Fruit fly (Drosophila melanogaster): Measurements from ENCODE around the gene CG18787.
"Not testable (repeated sequence)": the region's sequence is repeated elsewhere in the genome, so short reads cannot be mapped to it uniquely, and the experiment has no call there.

Gene CG18787

DNA sequence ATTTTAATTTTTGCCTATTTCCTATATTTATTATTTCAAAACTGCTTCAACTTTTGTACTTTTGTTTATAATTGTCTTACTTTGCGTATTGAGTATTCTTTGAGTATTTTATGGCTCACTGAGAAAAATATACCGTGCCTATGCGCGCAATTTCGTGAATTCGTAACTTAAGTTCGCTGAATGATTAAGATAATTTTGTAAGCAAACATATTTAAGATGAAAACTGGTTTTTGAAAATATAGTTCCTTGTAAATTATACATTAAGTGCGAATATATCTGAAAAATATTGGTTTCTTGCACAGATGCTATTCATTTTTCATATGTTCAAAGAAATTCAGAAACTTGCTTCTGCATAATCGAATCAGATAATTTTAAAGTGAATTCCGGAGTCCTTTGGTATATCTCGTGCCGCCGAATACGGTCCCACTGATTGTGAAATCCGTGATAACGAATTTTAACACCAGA, at the start of gene CG18787, which contains the start of gene Nfs1:
TSS of gene CG18787 (minus strand) at position 101 of the 465 bp plus-strand sequence.
TSS of gene Nfs1 (plus strand) at position 415 of the 465 bp plus-strand sequence.
- TF ChIP-seq rn (GFP tag; IDR thresholded peaks at IDR 0.05); CG17806 (tag; optimal IDR thresholded peaks at IDR 0.05); CG8159 (tag; optimal IDR thresholded peaks at IDR 0.05): not testable (repeated sequence)

- no peak for TF ChIP-seq CG13204 (GFP tag; optimal IDR thresholded peaks at IDR 0.05)
- no peak for TF ChIP-seq CG8301 (tag; optimal IDR thresholded peaks at IDR 0.05)
- no peak for TF ChIP-seq Pif1B (GFP tag; optimal IDR thresholded peaks at IDR 0.05)
- TF ChIP-seq Snoo (tag; optimal IDR thresholded peaks at IDR 0.05) = no peak
- no peak for TF ChIP-seq Pif1A (GFP tag; optimal IDR thresholded peaks at IDR 0.05)
- no peak for TF ChIP-seq fd96Ca (GFP tag; IDR thresholded peaks at IDR 0.05)
- TF ChIP-seq Ets98B (GFP tag; IDR thresholded peaks at IDR 0.05) = no peak
- TF ChIP-seq CG34367 (tag; optimal IDR thresholded peaks at IDR 0.05) = no peak
- TF ChIP-seq CG17806 (tag; optimal IDR thresholded peaks at IDR 0.05) = no peak
- no peak for TF ChIP-seq D1 (tag; optimal IDR thresholded peaks at IDR 0.05)
- TF ChIP-seq CG32121 (GFP tag; IDR thresholded peaks at IDR 0.05) = no peak
- TF ChIP-seq CG10348 (GFP tag; IDR thresholded peaks at IDR 0.05) = no peak
- no peak for TF ChIP-seq CG15710 (tag; optimal IDR thresholded peaks at IDR 0.05)
- TF ChIP-seq gl (tag; optimal IDR thresholded peaks at IDR 0.05) = no peak
- TF ChIP-seq CG8159 (tag; optimal IDR thresholded peaks at IDR 0.05) = no peak
- TF ChIP-seq rn (GFP tag; IDR thresholded peaks at IDR 0.05) = no peak
Measured at dm6 chr2L:12048723-12049122, 49.6 kb upstream of the CG18787 start, which contains the start of gene Plzf. Gene Plzf (minus strand): TSS chr2L:12048918.

- TF ChIP-seq Pif1B (GFP tag; optimal IDR thresholded peaks at IDR 0.05) (no peak), CG4496 (GFP tag; IDR thresholded peaks at IDR 0.05) (no peak), Snoo (tag; optimal IDR thresholded peaks at IDR 0.05) (no peak), CG13204 (GFP tag; optimal IDR thresholded peaks at IDR 0.05) (no peak), Pif1A (GFP tag; optimal IDR thresholded peaks at IDR 0.05) (no peak), CG10348 (GFP tag; IDR thresholded peaks at IDR 0.05) (no peak), D1 (tag; optimal IDR thresholded peaks at IDR 0.05) (no peak), EcR (GFP tag; optimal IDR thresholded peaks at IDR 0.05) (no peak), CG8159 (tag; optimal IDR thresholded peaks at IDR 0.05) (no peak), Ets98B (GFP tag; IDR thresholded peaks at IDR 0.05) (no peak), CG8301 (tag; optimal IDR thresholded peaks at IDR 0.05) (no peak), CG9948 (tag; optimal IDR thresholded peaks at IDR 0.05) (no peak), fd96Ca (GFP tag; IDR thresholded peaks at IDR 0.05) (no peak), CG12605 (GFP tag; IDR thresholded peaks at IDR 0.05) (no peak)
Measured at dm6 chr2L:12046856-12047230, 47.7 kb upstream of the CG18787 start.

- TF ChIP-seq rn (GFP tag; IDR thresholded peaks at IDR 0.05) (peak; percentile 74), CG12605 (GFP tag; IDR thresholded peaks at IDR 0.05) (peak; percentile 90), CG13204 (GFP tag; optimal IDR thresholded peaks at IDR 0.05) (peak; percentile 39), CG8159 (tag; optimal IDR thresholded peaks at IDR 0.05) (peak; percentile 88), CG32121 (GFP tag; IDR thresholded peaks at IDR 0.05) (peak; percentile 86), Snoo (tag; optimal IDR thresholded peaks at IDR 0.05) (peak; percentile 92), CG8301 (tag; optimal IDR thresholded peaks at IDR 0.05) (peak; percentile 72), CG10348 (GFP tag; IDR thresholded peaks at IDR 0.05) (no peak), CG14655 (GFP tag; optimal IDR thresholded peaks at IDR 0.05) (peak; percentile 80), CG4496 (GFP tag; IDR thresholded peaks at IDR 0.05) (peak; percentile 92), EcR (GFP tag; optimal IDR thresholded peaks at IDR 0.05) (peak; percentile 72), gl (tag; optimal IDR thresholded peaks at IDR 0.05) (peak; percentile 20), CG9948 (tag; optimal IDR thresholded peaks at IDR 0.05) (peak; percentile 72), Pif1B (GFP tag; optimal IDR thresholded peaks at IDR 0.05) (peak; percentile 84), Ets98B (GFP tag; IDR thresholded peaks at IDR 0.05) (peak; percentile 89), Pif1A (GFP tag; optimal IDR thresholded peaks at IDR 0.05) (peak; percentile 86), CG17806 (tag; optimal IDR thresholded peaks at IDR 0.05) (peak; percentile 80), D1 (tag; optimal IDR thresholded peaks at IDR 0.05) (peak; percentile 53), CG15710 (tag; optimal IDR thresholded peaks at IDR 0.05) (peak; percentile 86), fd96Ca (GFP tag; IDR thresholded peaks at IDR 0.05) (peak; percentile 86), CG34367 (tag; optimal IDR thresholded peaks at IDR 0.05) (peak; percentile 73)
Measured at dm6 chr2L:12045941-12046855, 47.1 kb upstream of the CG18787 start, which contains the start of gene CG6770. Gene CG6770 (minus strand): TSS chr2L:12046118.

- TF ChIP-seq CG9948 (tag; optimal IDR thresholded peaks at IDR 0.05) = no peak
- no peak for TF ChIP-seq CG32121 (GFP tag; IDR thresholded peaks at IDR 0.05)
- no peak for TF ChIP-seq Ets98B (GFP tag; IDR thresholded peaks at IDR 0.05)
- TF ChIP-seq Snoo (tag; optimal IDR thresholded peaks at IDR 0.05) = no peak
- TF ChIP-seq CG10348 (GFP tag; IDR thresholded peaks at IDR 0.05) = no peak
- TF ChIP-seq Pif1A (GFP tag; optimal IDR thresholded peaks at IDR 0.05) = no peak
- no peak for TF ChIP-seq rn (GFP tag; IDR thresholded peaks at IDR 0.05)
- no peak for TF ChIP-seq CG15710 (tag; optimal IDR thresholded peaks at IDR 0.05)
- TF ChIP-seq D1 (tag; optimal IDR thresholded peaks at IDR 0.05) = no peak
- TF ChIP-seq CG4496 (GFP tag; IDR thresholded peaks at IDR 0.05) = no peak
- TF ChIP-seq fd96Ca (GFP tag; IDR thresholded peaks at IDR 0.05) = no peak
- TF ChIP-seq CG8159 (tag; optimal IDR thresholded peaks at IDR 0.05) = no peak
- TF ChIP-seq CG12605 (GFP tag; IDR thresholded peaks at IDR 0.05) = no peak
- no peak for TF ChIP-seq gl (tag; optimal IDR thresholded peaks at IDR 0.05)
- TF ChIP-seq EcR (GFP tag; optimal IDR thresholded peaks at IDR 0.05) = no peak
- TF ChIP-seq Pif1B (GFP tag; optimal IDR thresholded peaks at IDR 0.05) = no peak
- no peak for TF ChIP-seq CG8301 (tag; optimal IDR thresholded peaks at IDR 0.05)
Measured at dm6 chr2L:12045578-12045940, 46.4 kb upstream of the CG18787 start.

All from whole organism, pupa.